Worm (Caenorhabditis elegans) whole organism, young adult: ENCODE data around the gene set-28.

Experiments
- B0035.1 ChIP-seq: sonication (generic microtip); optimal IDR thresholded peaks from 2 replicates; lab custom pipeline; 2016; ENCODE audit warnings: missing genetic modification characterization, mild to moderate bottlenecking, missing compliant biosample characterization, missing genotype, missing genetic modification reagents
- B0261.1 ChIP-seq: sonication (generic microtip); optimal IDR thresholded peaks from 2 replicates; lab custom pipeline; 2016; ENCODE audit warnings: mild to moderate bottlenecking, missing genetic modification characterization, moderate library complexity, missing compliant biosample characterization
- B0336.3 ChIP-seq: fragments of 200-800 bp; sonication (Bioruptor generic); IDR thresholded peaks from 2 replicates; pipeline ENCODE4 v1.3.6; 2022; ENCODE audit warnings: missing genetic modification characterization, missing compliant biosample characterization
- C17E4.6 ChIP-seq: fragments of 200-800 bp; sonication (Bioruptor generic); IDR thresholded peaks from 2 replicates; pipeline ENCODE4 v1.3.6; 2022; ENCODE audit warnings: missing genetic modification reagents, missing genetic modification characterization, missing compliant biosample characterization
- D2030.7 ChIP-seq: fragments of 200-800 bp; sonication (Bioruptor generic); IDR thresholded peaks from 2 replicates; pipeline ENCODE4 v1.3.6; 2022; ENCODE audit warnings: missing genetic modification reagents, missing genetic modification characterization, missing compliant biosample characterization
- F33H1.4 ChIP-seq: fragments of 200-800 bp; sonication (Bioruptor generic); IDR thresholded peaks from 2 replicates; pipeline ENCODE4 v1.3.6; 2022; ENCODE audit warnings: missing genetic modification reagents, missing genetic modification characterization, missing compliant biosample characterization
- F39B2.1 ChIP-seq: fragments of 200-800 bp; sonication (Bioruptor generic); IDR thresholded peaks from 2 replicates; pipeline ENCODE4 v1.3.6; 2022; ENCODE audit warnings: missing genetic modification reagents, missing genetic modification characterization, missing compliant biosample characterization
- Y79H2A.3 ChIP-seq: fragments of 200-800 bp; sonication (Bioruptor generic); conservative IDR thresholded peaks from 2 replicates; pipeline ENCODE4 v1.3.6; 2022; ENCODE audit warnings: missing genetic modification reagents, missing genetic modification characterization, missing compliant biosample characterization
- aptf-3 ChIP-seq: fragments of 200-800 bp; sonication (Bioruptor generic); IDR thresholded peaks from 2 replicates; pipeline ENCODE4 v1.3.6; 2022; ENCODE audit warnings: missing genetic modification characterization, missing compliant biosample characterization
- athp-1 ChIP-seq: sonication (generic microtip); optimal IDR thresholded peaks from 2 replicates; lab custom pipeline; 2017; ENCODE audit warnings: mild to moderate bottlenecking, missing genetic modification characterization, missing compliant biosample characterization
- bed-1 ChIP-seq: fragments of 200-800 bp; sonication (Bioruptor generic); IDR thresholded peaks from 2 replicates; pipeline ENCODE4 v1.3.6; 2022; ENCODE audit warnings: missing genetic modification reagents, missing genetic modification characterization, missing compliant biosample characterization
- bed-2 ChIP-seq: fragments of 200-800 bp; sonication (Bioruptor generic); IDR thresholded peaks from 2 replicates; pipeline ENCODE4 v1.3.6; 2022; ENCODE audit warnings: missing genetic modification reagents, missing genetic modification characterization, missing compliant biosample characterization
- ceh-100 ChIP-seq: fragments of 200-800 bp; sonication (Bioruptor generic); IDR thresholded peaks from 2 replicates; pipeline ENCODE4 v1.3.6; 2022; ENCODE audit warnings: missing genetic modification reagents, missing genetic modification characterization, missing compliant biosample characterization
- ceh-91 ChIP-seq: fragments of 200-800 bp; sonication (Bioruptor generic); IDR thresholded peaks from 2 replicates; pipeline ENCODE4 v1.3.6; 2022; ENCODE audit warnings: missing genetic modification reagents, missing genetic modification characterization, missing compliant biosample characterization
- chd-7 ChIP-seq: sonication (generic microtip); optimal IDR thresholded peaks from 2 replicates; lab custom pipeline; 2016; ENCODE audit warnings: mild to moderate bottlenecking, missing genetic modification characterization, moderate library complexity, missing compliant biosample characterization
- dox-1 ChIP-seq: fragments of 200-800 bp; sonication (Bioruptor generic); IDR thresholded peaks from 2 replicates; pipeline ENCODE4 v1.3.6; 2022; ENCODE audit warnings: missing genetic modification reagents, missing genetic modification characterization, missing compliant biosample characterization
- egrh-3 ChIP-seq: fragments of 200-800 bp; sonication (Bioruptor generic); IDR thresholded peaks from 2 replicates; pipeline ENCODE4 v1.3.6; 2022; ENCODE audit warnings: missing genetic modification reagents, missing genetic modification characterization, missing compliant biosample characterization
- ekl-4 ChIP-seq: fragments of 200-800 bp; sonication (Bioruptor generic); IDR thresholded peaks from 2 replicates; pipeline ENCODE4 v1.3.6; 2022; ENCODE audit warnings: missing genetic modification reagents, missing genetic modification characterization, missing compliant biosample characterization
- gei-17 ChIP-seq: fragments of 200-800 bp; sonication (Bioruptor generic); optimal IDR thresholded peaks from 2 replicates; lab custom pipeline; 2018; ENCODE audit warnings: mild to moderate bottlenecking, missing genetic modification characterization, missing compliant biosample characterization
- hlh-12 ChIP-seq: sonication (generic microtip); optimal IDR thresholded peaks from 2 replicates; lab custom pipeline; 2016; ENCODE audit warnings: missing genetic modification characterization, missing compliant biosample characterization
- hmg-1.2 ChIP-seq: fragments of 200-800 bp; sonication (Bioruptor generic); IDR thresholded peaks from 2 replicates; pipeline ENCODE4 v1.3.6; 2022; ENCODE audit warnings: missing genetic modification reagents, missing genetic modification characterization, missing compliant biosample characterization
- hmg-20 ChIP-seq: fragments of 200-800 bp; sonication (Bioruptor generic); IDR thresholded peaks from 2 replicates; pipeline ENCODE4 v1.3.6; 2022; ENCODE audit warnings: missing genetic modification reagents, missing genetic modification characterization, missing compliant biosample characterization
- hsf-1 ChIP-seq: fragments of 200-800 bp; sonication (Bioruptor generic); IDR thresholded peaks from 2 replicates; pipeline ENCODE4 v1.3.6; 2022; ENCODE audit warnings: missing genetic modification reagents, missing genetic modification characterization, missing compliant biosample characterization
- lin-40 ChIP-seq: sonication (generic microtip); optimal IDR thresholded peaks from 2 replicates; lab custom pipeline; 2016; ENCODE audit warnings: missing genetic modification characterization, mild to moderate bottlenecking, missing compliant biosample characterization, missing genotype, missing genetic modification reagents
- lsl-1 ChIP-seq: fragments of 200-800 bp; sonication (Bioruptor generic); optimal IDR thresholded peaks from 2 replicates; lab custom pipeline; 2018; ENCODE audit warnings: mild to moderate bottlenecking, missing genetic modification characterization, moderate library complexity, missing compliant biosample characterization
- lsy-27 ChIP-seq: sonication (generic microtip); optimal IDR thresholded peaks from 2 replicates; lab custom pipeline; 2017; ENCODE audit warnings: missing genetic modification characterization, mild to moderate bottlenecking, missing compliant biosample characterization, antibody characterized with exemption, missing genotype, borderline replicate concordance; ENCODE audit not compliant: insufficient read depth
- madf-6 ChIP-seq: fragments of 200-800 bp; sonication (Bioruptor generic); IDR thresholded peaks from 2 replicates; pipeline ENCODE4 v1.3.6; 2022; ENCODE audit warnings: missing genetic modification reagents, missing genetic modification characterization, missing compliant biosample characterization
- madf-8 ChIP-seq: fragments of 200-800 bp; sonication (Bioruptor generic); conservative IDR thresholded peaks from 2 replicates; pipeline ENCODE4 v1.3.6; 2022; ENCODE audit warnings: missing genetic modification reagents, missing genetic modification characterization, missing compliant biosample characterization
- mes-4 ChIP-seq: sonication (generic microtip); optimal IDR thresholded peaks from 2 replicates; lab custom pipeline; 2016; ENCODE audit warnings: missing genotype, missing genetic modification characterization, missing compliant biosample characterization
- pbrm-1 ChIP-seq: fragments of 200-800 bp; sonication (Bioruptor generic); IDR thresholded peaks from 2 replicates; pipeline ENCODE4 v1.3.6; 2022; ENCODE audit warnings: missing genetic modification reagents, missing genetic modification characterization, missing compliant biosample characterization
- pha-4 ChIP-seq: fragments of 150-350 bp; sonication (generic microtip); optimal IDR thresholded peaks from 2 replicates; lab custom pipeline; 2014; ENCODE audit warnings: missing biosample characterization, missing genetic modification reagents, missing genetic modification characterization
- rcor-1 ChIP-seq: fragments of 200-800 bp; sonication (Bioruptor generic); IDR thresholded peaks from 2 replicates; pipeline ENCODE4 v1.3.6; 2022; ENCODE audit warnings: missing genetic modification reagents, missing genetic modification characterization, missing compliant biosample characterization
- sea-2 ChIP-seq: fragments of 200-800 bp; sonication (Bioruptor generic); IDR thresholded peaks from 2 replicates; pipeline ENCODE4 v1.3.6; 2022; ENCODE audit warnings: missing genetic modification characterization, missing compliant biosample characterization
- snpc-1.1 ChIP-seq: sonication (generic microtip); optimal IDR thresholded peaks from 2 replicates; lab custom pipeline; 2017; ENCODE audit warnings: missing genetic modification characterization, mild to moderate bottlenecking, missing compliant biosample characterization, antibody characterized with exemption, moderate library complexity, missing genotype, missing genetic modification reagents; ENCODE audit not compliant: insufficient read depth
- tlf-1 ChIP-seq: fragments of 200-800 bp; sonication (Bioruptor generic); optimal IDR thresholded peaks from 2 replicates; lab custom pipeline; 2018; ENCODE audit warnings: mild to moderate bottlenecking, missing genetic modification characterization, missing compliant biosample characterization
- xnd-1 ChIP-seq: sonication (generic microtip); optimal IDR thresholded peaks from 2 replicates; lab custom pipeline; 2016; ENCODE audit warnings: missing genotype, missing genetic modification reagents, missing genetic modification characterization, missing compliant biosample characterization
- zfh-2 ChIP-seq: fragments of 200-800 bp; sonication (Bioruptor generic); conservative IDR thresholded peaks from 2 replicates; pipeline ENCODE4 v1.3.6; 2022; ENCODE audit warnings: missing genetic modification reagents, missing genetic modification characterization, missing compliant biosample characterization
- ztf-22 ChIP-seq: fragments of 200-800 bp; sonication (Bioruptor generic); optimal IDR thresholded peaks from 2 replicates; lab custom pipeline; 2018; ENCODE audit warnings: mild to moderate bottlenecking, missing genetic modification characterization, moderate library complexity, missing compliant biosample characterization

set-28 gene

ce11 chrX:192534-192933 is 22.9 kb downstream of the set-28 start, which contains the start of gene T08D2.8:
T08D2.8 (plus strand) TSS chrX:192834.
- no peak for TF ChIP-seq gei-17 (GFP tag; lab: Kevin White, UChicago)
- no peak for TF ChIP-seq mes-4
- no peak for TF ChIP-seq hmg-20 (GFP tag; lab: Robert Waterston, UW)
- no peak for TF ChIP-seq dox-1
- TF ChIP-seq aptf-3 = no peak
- no peak for TF ChIP-seq tlf-1
- no peak for TF ChIP-seq B0336.3 (GFP tag; lab: Robert Waterston, UW)
- no peak for TF ChIP-seq C17E4.6
- TF ChIP-seq hlh-12 (tag; lab: Kevin White, UChicago) = no peak

ce11 chrX:182119-182741 is 33.2 kb downstream of the set-28 start, which contains the start of the genes T08D2.6 and chkr-1:
T08D2.6 (minus strand) TSS chrX:182169.
chkr-1 (plus strand) TSS chrX:182691.
- TF ChIP-seq F33H1.4 (GFP tag; lab: Robert Waterston, UW) (peak; percentile 93), madf-6 (GFP tag; lab: Robert Waterston, UW) (peak; percentile 82), hmg-1.2 (0 out of 2 replicates have a peak, but pooled peaks have one; percentile 12), madf-8 (GFP tag; lab: Robert Waterston, UW) (peak; percentile 47), lsl-1 (peak; percentile 66), D2030.7 (GFP tag; lab: Robert Waterston, UW) (peak; percentile 80), xnd-1 (tag; lab: Kevin White, UChicago) (peak; percentile 79), ceh-91 (GFP tag; lab: Robert Waterston, UW) (peak; percentile 58; the same call in 1 of the 2 replicates)

ce11 chrX:177075-177474 is 38.3 kb downstream of the set-28 start, which contains the start of the genes T08D2.5 and T08D2.4:
T08D2.5 (plus strand) TSS chrX:177375.
T08D2.4 (plus strand) TSS chrX:177396.
- TF ChIP-seq ztf-22 (GFP tag; lab: Kevin White, UChicago) (no peak), B0261.1 (tag; lab: Kevin White, UChicago) (no peak), F39B2.1 (GFP tag; lab: Robert Waterston, UW) (no peak), sea-2 (no peak), snpc-1.1 (tag; lab: Kevin White, UChicago) (no peak), B0035.1 (tag; lab: Kevin White, UChicago) (no peak), bed-1 (GFP tag; lab: Robert Waterston, UW) (no peak), pha-4 (tag; lab: Kevin White, UChicago) (no peak), zfh-2 (GFP tag; lab: Robert Waterston, UW) (no peak), chd-7 (no peak), bed-2 (GFP tag; lab: Robert Waterston, UW) (no peak), athp-1 (tag; lab: Kevin White, UChicago) (no peak), lsy-27 (tag; lab: Kevin White, UChicago) (no peak), lin-40 (tag; lab: Kevin White, UChicago) (no peak)

ce11 chrX:169569-169968 is 45.8 kb downstream of the set-28 start:
- TF ChIP-seq F33H1.4 (GFP tag; lab: Robert Waterston, UW) (peak; percentile 6; the same call in 1 of the 2 replicates), hsf-1 (GFP tag; lab: Robert Waterston, UW) (peak; percentile 98), ekl-4 (GFP tag; lab: Robert Waterston, UW) (0 out of 2 replicates have a peak, but pooled peaks have one; percentile 14), rcor-1 (peak; percentile 32; the same call in 1 of the 2 replicates), Y79H2A.3 (GFP tag; lab: Robert Waterston, UW) (0 out of 2 replicates have a peak, but pooled peaks have one; percentile 26), egrh-3 (0 out of 2 replicates have a peak, but pooled peaks have one; percentile 6), ceh-100 (GFP tag; lab: Robert Waterston, UW) (0 out of 2 replicates have a peak, but pooled peaks have one; percentile 50), madf-6 (GFP tag; lab: Robert Waterston, UW) (peak; percentile 50; the same call in 1 of the 2 replicates), dox-1 (peak; percentile 82), pbrm-1 (GFP tag; lab: Robert Waterston, UW) (0 out of 2 replicates have a peak, but pooled peaks have one; percentile 47)
